Fruit fly (Drosophila melanogaster): Measurements from ENCODE around the gene CG6885.

Gene CG6885

dm6 chr3L:18756293-18756887, 12.1 kb downstream of the CG6885 start (continued):
- TF ChIP-seq tgo (GFP tag; IDR thresholded peaks at IDR 0.05) (peak; percentile 58), CG30403 (GFP tag; optimal IDR thresholded peaks at IDR 0.05) (peak; percentile 60), ems (GFP tag; optimal IDR thresholded peaks at IDR 0.05) (no peak), CG8944 (GFP tag; optimal IDR thresholded peaks at IDR 0.05) (no peak), Tbp (GFP tag; optimal IDR thresholded peaks at IDR 0.05) (no peak), croc (GFP tag; conservative IDR thresholded peaks at IDR 0.05) (no peak), ci (GFP tag; IDR thresholded peaks at IDR 0.05) (peak; percentile 66; the same call in 1 of the 3 replicates), unc-4 (GFP tag; IDR thresholded peaks at IDR 0.05; ENCODE audit: partially characterized antibody) (no peak), B-H2 (GFP tag; optimal IDR thresholded peaks at IDR 0.05) (no peak), BEAF-32 (GFP tag; optimal IDR thresholded peaks at IDR 0.05) (no peak), dysf (GFP tag; IDR thresholded peaks at IDR 0.05) (peak; percentile 59; the same call in 2 of the 3 replicates), Atf3 (GFP tag; optimal IDR thresholded peaks at IDR 0.05) (no peak), HmgZ (tag; optimal IDR thresholded peaks at IDR 0.05) (no peak), CG12942 (GFP tag; optimal IDR thresholded peaks at IDR 0.05) (no peak), CG16815 (GFP tag; optimal IDR thresholded peaks at IDR 0.05) (no peak), ssp (GFP tag; IDR thresholded peaks at IDR 0.05) (no peak), zfh1 (GFP tag; IDR thresholded peaks at IDR 0.05) (peak; percentile 24; the same call in 1 of the 3 replicates), CG7987 (GFP tag; optimal IDR thresholded peaks at IDR 0.05) (peak; percentile 5), Nf-YC (tag; optimal IDR thresholded peaks at IDR 0.05) (peak; percentile 42), CHES-1-like (GFP tag; optimal IDR thresholded peaks at IDR 0.05) (no peak), CG12219 (GFP tag; optimal IDR thresholded peaks at IDR 0.05) (no peak), gcm2 (GFP tag; optimal IDR thresholded peaks at IDR 0.05) (no peak), Gug (GFP tag; IDR thresholded peaks at IDR 0.05) (no peak), CG15601 (tag; optimal IDR thresholded peaks at IDR 0.05) (peak; percentile 1), CG10147 (GFP tag; optimal IDR thresholded peaks at IDR 0.05) (peak; percentile 41), ac (GFP tag; optimal IDR thresholded peaks at IDR 0.05) (no peak), Fer3 (tag; optimal IDR thresholded peaks at IDR 0.05) (no peak), CG7745 (tag; optimal IDR thresholded peaks at IDR 0.05) (no peak), CG4820 (GFP tag; optimal IDR thresholded peaks at IDR 0.05) (peak; percentile 48), Sin3A (optimal IDR thresholded peaks at IDR 0.05) (no peak), CG33557 (GFP tag; optimal IDR thresholded peaks at IDR 0.05) (no peak), mam (GFP tag; optimal IDR thresholded peaks at IDR 0.05) (no peak), CG12659 (GFP tag; optimal IDR thresholded peaks at IDR 0.05) (peak; percentile 48), peb (GFP tag; IDR thresholded peaks at IDR 0.05) (0 out of 2 replicates have a peak, but pooled peaks have one; percentile 13), CG4282 (GFP tag; optimal IDR thresholded peaks at IDR 0.05) (no peak), CG5245 (GFP tag; optimal IDR thresholded peaks at IDR 0.05) (no peak), Hmr (GFP tag; optimal IDR thresholded peaks at IDR 0.05) (peak; percentile 17), CG17385 (GFP tag; optimal IDR thresholded peaks at IDR 0.05) (peak; percentile 39), br (optimal IDR thresholded peaks at IDR 0.05) (no peak), CG12391 (tag; optimal IDR thresholded peaks at IDR 0.05) (peak; percentile 73), CG6654 (GFP tag; optimal IDR thresholded peaks at IDR 0.05) (peak; percentile 0), Hr3 (GFP tag; optimal IDR thresholded peaks at IDR 0.05) (no peak), CG17829 (tag; optimal IDR thresholded peaks at IDR 0.05) (peak; percentile 54), CG10979 (tag; optimal IDR thresholded peaks at IDR 0.05) (peak; percentile 58), maf-S (GFP tag; optimal IDR thresholded peaks at IDR 0.05) (no peak), CG2889 (GFP tag; IDR thresholded peaks at IDR 0.05) (no peak), CG14441 (GFP tag; IDR thresholded peaks at IDR 0.05) (0 out of 2 replicates have a peak, but pooled peaks have one; percentile 17), Opbp (GFP tag; IDR thresholded peaks at IDR 0.05; ENCODE audit: partially characterized antibody) (no peak), esg (GFP tag; conservative IDR thresholded peaks at IDR 0.05) (peak; percentile 40; the same call in 1 of the 2 replicates), Awh (GFP tag; IDR thresholded peaks at IDR 0.05) (peak; percentile 55; the same call in 1 of the 2 replicates), CG32767 (GFP tag; IDR thresholded peaks at IDR 0.05) (no peak)

Measured in whole organism, embryonic.